Fruit fly (Drosophila melanogaster) whole organism, embryonic: ENCODE results near the gene CG5056.

Experiments used
- Ada2b ChIP-seq: fragments of 200-800 bp; sonication (Bioruptor generic); IDR thresholded peaks from 2 replicates; pipeline ENCODE4 v1.3.6; 2022; ENCODE audit warnings: missing biosample characterization, missing genetic modification characterization
- B-H1 ChIP-seq: fragments of 200-800 bp; sonication (Bioruptor generic); IDR thresholded peaks from 3 replicates; pipeline ENCODE4 v1.3.6; 2022; ENCODE audit warnings: missing biosample characterization, missing genetic modification characterization
- CG10979 ChIP-seq: fragments of 200-800 bp; sonication (Bioruptor generic); optimal IDR thresholded peaks from 2 replicates; lab custom pipeline; 2018; ENCODE audit warnings: missing biosample characterization, mild to moderate bottlenecking, missing genetic modification characterization, moderate library complexity
- CG11696 ChIP-seq: fragments of 200-800 bp; sonication (Bioruptor generic); IDR thresholded peaks from 2 replicates; pipeline ENCODE4 v1.3.6; 2022; ENCODE audit warnings: missing biosample characterization, missing genetic modification characterization
- CG12942 ChIP-seq: fragments of 200-800 bp; sonication (Bioruptor generic); optimal IDR thresholded peaks from 3 replicates; lab custom pipeline; 2016; ENCODE audit warnings: missing biosample characterization, missing genetic modification characterization
- CG13296 ChIP-seq: fragments of 200-800 bp; sonication (Bioruptor generic); optimal IDR thresholded peaks from 3 replicates; lab custom pipeline; 2018; ENCODE audit warnings: missing biosample characterization, mild to moderate bottlenecking, missing genetic modification characterization
- CG13424 ChIP-seq: fragments of 200-800 bp; sonication (Bioruptor generic); optimal IDR thresholded peaks from 2 replicates; lab custom pipeline; 2019; ENCODE audit warnings: missing biosample characterization, mild to moderate bottlenecking, missing genetic modification characterization, moderate library complexity
- CG14014 ChIP-seq: fragments of 200-800 bp; sonication (Bioruptor generic); IDR thresholded peaks from 2 replicates; pipeline ENCODE4 v1.3.6; 2022; ENCODE audit warnings: missing biosample characterization, missing genetic modification characterization
- CG1602 ChIP-seq: fragments of 200-800 bp; sonication (Bioruptor generic); optimal IDR thresholded peaks from 3 replicates; lab custom pipeline; 2016; ENCODE audit warnings: missing biosample characterization, missing genetic modification characterization
- CG17328 ChIP-seq: fragments of 200-800 bp; sonication (Bioruptor generic); IDR thresholded peaks from 2 replicates; pipeline ENCODE4 v1.3.6; 2022; ENCODE audit warnings: missing biosample characterization, missing genetic modification characterization
- CG17361 ChIP-seq: fragments of 200-800 bp; sonication (Bioruptor generic); IDR thresholded peaks from 3 replicates; pipeline ENCODE4 v1.3.6; 2022; ENCODE audit warnings: missing biosample characterization, missing genetic modification characterization
- CG3065 ChIP-seq: fragments of 200-800 bp; sonication (Bioruptor generic); optimal IDR thresholded peaks from 2 replicates; lab custom pipeline; 2016; ENCODE audit warnings: missing biosample characterization, missing genetic modification characterization
- CG3163 ChIP-seq: fragments of 200-800 bp; sonication (Bioruptor generic); optimal IDR thresholded peaks from 3 replicates; lab custom pipeline; 2016; ENCODE audit warnings: missing biosample characterization, missing genetic modification characterization
- CG32532 ChIP-seq: fragments of 200-800 bp; sonication (Bioruptor generic); IDR thresholded peaks from 2 replicates; pipeline ENCODE4 v1.3.6; 2022; ENCODE audit warnings: missing biosample characterization, missing genetic modification characterization
- CG32772 ChIP-seq: fragments of 200-800 bp; sonication (Bioruptor generic); IDR thresholded peaks from 2 replicates; pipeline ENCODE4 v1.3.6; 2022; ENCODE audit warnings: missing biosample characterization, missing genetic modification characterization
- CG9437 ChIP-seq: fragments of 200-800 bp; sonication (Bioruptor generic); optimal IDR thresholded peaks from 2 replicates; lab custom pipeline; 2018; ENCODE audit warnings: missing biosample characterization, mild to moderate bottlenecking, missing genetic modification characterization
- CG9609 ChIP-seq: fragments of 200-800 bp; sonication (Bioruptor generic); optimal IDR thresholded peaks from 3 replicates; lab custom pipeline; 2016; ENCODE audit warnings: missing biosample characterization, missing genetic modification characterization
- Doc2 ChIP-seq: fragments of 200-800 bp; sonication (Bioruptor generic); IDR thresholded peaks from 2 replicates; pipeline ENCODE4 v1.3.6; 2022; ENCODE audit warnings: missing biosample characterization, missing genetic modification characterization
- Dp ChIP-seq: fragments of 200-800 bp; sonication (Bioruptor generic); optimal IDR thresholded peaks from 2 replicates; lab custom pipeline; 2018; ENCODE audit warnings: missing biosample characterization, mild to moderate bottlenecking, missing genetic modification characterization, moderate library complexity
- Elba2 ChIP-seq: fragments of 200-800 bp; sonication (Bioruptor generic); optimal IDR thresholded peaks from 3 replicates; lab custom pipeline; 2016; ENCODE audit warnings: missing biosample characterization, missing genetic modification characterization
- Hr78 ChIP-seq, 2 experiments: fragments of 200-800 bp in 1 of 2; fragments of >200 bp in 1 of 2; sonication (Bioruptor generic) in 1 of 2; optimal IDR thresholded peaks; 2 replicates each; lab custom pipeline; 2017 to 2019; ENCODE audit warnings: missing biosample characterization in 2 of 2, missing genetic modification characterization in 2 of 2, mild to moderate bottlenecking in 1 of 2, moderate library complexity in 1 of 2
- Lim3 ChIP-seq: fragments of 200-800 bp; sonication (Bioruptor generic); IDR thresholded peaks from 2 replicates; pipeline ENCODE4 v1.3.6; 2022; ENCODE audit warnings: missing biosample characterization, missing genetic modification characterization
- Nf-YA ChIP-seq: fragments of 200-800 bp; sonication (Bioruptor generic); IDR thresholded peaks from 2 replicates; pipeline ENCODE4 v1.3.6; 2022; ENCODE audit warnings: missing biosample characterization, missing genetic modification characterization
- Opbp ChIP-seq: fragments of 200-800 bp; sonication (Bioruptor generic); IDR thresholded peaks from 3 replicates; pipeline ENCODE4 v1.3.6; 2022; ENCODE audit warnings: missing biosample characterization, missing genetic modification characterization; ENCODE audit not compliant: partially characterized antibody
- Rfx ChIP-seq: fragments of 200-800 bp; sonication (Bioruptor generic); IDR thresholded peaks from 2 replicates; pipeline ENCODE4 v1.3.6; 2022; ENCODE audit warnings: missing biosample characterization, missing genetic modification characterization
- Sin3A ChIP-seq: fragments of >200 bp; optimal IDR thresholded peaks from 2 replicates; lab custom pipeline; 2018
- Spps ChIP-seq: fragments of 200-800 bp; sonication (Bioruptor generic); optimal IDR thresholded peaks from 2 replicates; lab custom pipeline; 2018; ENCODE audit warnings: missing biosample characterization, mild to moderate bottlenecking, missing genetic modification characterization
- Sry-β ChIP-seq: fragments of 200-800 bp; sonication (Bioruptor generic); optimal IDR thresholded peaks from 2 replicates; lab custom pipeline; 2018; ENCODE audit warnings: missing biosample characterization, mild to moderate bottlenecking, missing genetic modification characterization, moderate library complexity
- Trl ChIP-seq, 3 experiments: fragments of >200 bp in 2 of 3; fragments of 200-800 bp in 1 of 3; sonication (Bioruptor generic) in 1 of 3; optimal IDR thresholded peaks; 2 replicates in 1 of 3; 3 replicates in 2 of 3; lab custom pipeline; 2016 to 2017; ENCODE audit warnings: missing biosample characterization in 1 of 3, missing genetic modification characterization in 1 of 3
- Usf ChIP-seq: fragments of 200-800 bp; sonication (Bioruptor generic); optimal IDR thresholded peaks from 2 replicates; lab custom pipeline; 2017; ENCODE audit warnings: missing genotype, missing biosample characterization, missing genetic modification characterization
- bab2 ChIP-seq: fragments of 200-800 bp; sonication (Bioruptor generic); optimal IDR thresholded peaks from 2 replicates; lab custom pipeline; 2016; ENCODE audit warnings: missing biosample characterization, missing genetic modification characterization
- bigmax ChIP-seq: fragments of 200-800 bp; sonication (Bioruptor generic); optimal IDR thresholded peaks from 2 replicates; lab custom pipeline; 2018; ENCODE audit warnings: missing biosample characterization, mild to moderate bottlenecking, missing genetic modification characterization
- btn ChIP-seq: fragments of 200-800 bp; sonication (Bioruptor generic); optimal IDR thresholded peaks from 2 replicates; lab custom pipeline; 2016; ENCODE audit warnings: missing biosample characterization, missing genetic modification characterization
- cwo ChIP-seq: fragments of 200-800 bp; sonication (Bioruptor generic); optimal IDR thresholded peaks from 3 replicates; lab custom pipeline; 2017; ENCODE audit warnings: missing biosample characterization, missing genetic modification characterization, mild to moderate bottlenecking, moderate library complexity, missing genetic modification reagents
- disco-r ChIP-seq: fragments of 200-800 bp; sonication (Bioruptor generic); optimal IDR thresholded peaks from 2 replicates; lab custom pipeline; 2016; ENCODE audit warnings: missing biosample characterization, missing genetic modification characterization
- dmrt99B ChIP-seq: fragments of 200-800 bp; sonication (Bioruptor generic); optimal IDR thresholded peaks from 2 replicates; lab custom pipeline; 2018; ENCODE audit warnings: missing biosample characterization, mild to moderate bottlenecking, missing genetic modification characterization, moderate library complexity
- en ChIP-seq: fragments of 200-800 bp; sonication (Bioruptor generic); optimal IDR thresholded peaks from 2 replicates; lab custom pipeline; 2016; ENCODE audit warnings: missing biosample characterization, missing genetic modification characterization
- eyg ChIP-seq: fragments of 200-800 bp; sonication (Bioruptor generic); optimal IDR thresholded peaks from 3 replicates; lab custom pipeline; 2016; ENCODE audit warnings: missing biosample characterization, missing genetic modification characterization
- fd3F ChIP-seq: fragments of 200-800 bp; sonication (Bioruptor generic); optimal IDR thresholded peaks from 2 replicates; lab custom pipeline; 2018; ENCODE audit warnings: missing biosample characterization, mild to moderate bottlenecking, missing genetic modification characterization, moderate library complexity
- fd96Cb ChIP-seq: fragments of 200-800 bp; sonication (Bioruptor generic); optimal IDR thresholded peaks from 2 replicates; lab custom pipeline; 2018; ENCODE audit warnings: missing biosample characterization, mild to moderate bottlenecking, missing genetic modification characterization, moderate library complexity
- grau ChIP-seq: fragments of 200-800 bp; optimal IDR thresholded peaks from 3 replicates; lab custom pipeline; 2019; ENCODE audit warnings: missing biosample characterization, mild to moderate bottlenecking, missing genetic modification characterization, moderate library complexity
- grn ChIP-seq: fragments of 200-800 bp; sonication (Bioruptor generic); optimal IDR thresholded peaks from 3 replicates; lab custom pipeline; 2017; ENCODE audit warnings: missing biosample characterization, missing genetic modification characterization
- hkb ChIP-seq, 2 experiments: fragments of 200-800 bp in 1 of 2; fragments of >200 bp in 1 of 2; sonication (Bioruptor generic) in 1 of 2; IDR thresholded peaks in 1 of 2; optimal IDR thresholded peaks in 1 of 2; 2 replicates each; pipeline versions ENCODE4 v1.3.6 to Lab custom; 2017 to 2022; ENCODE audit warnings: missing biosample characterization in 1 of 2, missing genetic modification characterization in 1 of 2
- jing ChIP-seq: fragments of 200-800 bp; sonication (Bioruptor generic); optimal IDR thresholded peaks from 2 replicates; lab custom pipeline; 2018; ENCODE audit warnings: missing biosample characterization, mild to moderate bottlenecking, missing genetic modification characterization
- maf-S ChIP-seq: fragments of 200-800 bp; sonication (Bioruptor generic); optimal IDR thresholded peaks from 2 replicates; lab custom pipeline; 2016; ENCODE audit warnings: missing biosample characterization, missing genetic modification characterization
- nmo ChIP-seq: fragments of 200-800 bp; sonication (Bioruptor generic); optimal IDR thresholded peaks from 2 replicates; lab custom pipeline; 2018; ENCODE audit warnings: missing biosample characterization, mild to moderate bottlenecking, missing genetic modification characterization, moderate library complexity
- stwl ChIP-seq: fragments of 200-800 bp; sonication (Bioruptor generic); optimal IDR thresholded peaks from 3 replicates; lab custom pipeline; 2018; ENCODE audit warnings: missing biosample characterization, mild to moderate bottlenecking, missing genetic modification characterization, moderate library complexity
- tna ChIP-seq: fragments of 200-800 bp; sonication (Bioruptor generic); IDR thresholded peaks from 2 replicates; pipeline ENCODE4 v1.3.6; 2022; ENCODE audit warnings: missing biosample characterization, missing genetic modification characterization; ENCODE audit not compliant: partially characterized antibody
- unc-4 ChIP-seq: fragments of 200-800 bp; sonication (Bioruptor generic); IDR thresholded peaks from 2 replicates; pipeline ENCODE4 v1.3.6; 2022; ENCODE audit warnings: missing biosample characterization, missing genetic modification characterization; ENCODE audit not compliant: partially characterized antibody
- vvl ChIP-seq: fragments of 200-800 bp; sonication (Bioruptor generic); IDR thresholded peaks from 2 replicates; pipeline ENCODE4 v1.3.6; 2022; ENCODE audit warnings: missing biosample characterization, missing genetic modification characterization

CG5056 gene

DNA sequence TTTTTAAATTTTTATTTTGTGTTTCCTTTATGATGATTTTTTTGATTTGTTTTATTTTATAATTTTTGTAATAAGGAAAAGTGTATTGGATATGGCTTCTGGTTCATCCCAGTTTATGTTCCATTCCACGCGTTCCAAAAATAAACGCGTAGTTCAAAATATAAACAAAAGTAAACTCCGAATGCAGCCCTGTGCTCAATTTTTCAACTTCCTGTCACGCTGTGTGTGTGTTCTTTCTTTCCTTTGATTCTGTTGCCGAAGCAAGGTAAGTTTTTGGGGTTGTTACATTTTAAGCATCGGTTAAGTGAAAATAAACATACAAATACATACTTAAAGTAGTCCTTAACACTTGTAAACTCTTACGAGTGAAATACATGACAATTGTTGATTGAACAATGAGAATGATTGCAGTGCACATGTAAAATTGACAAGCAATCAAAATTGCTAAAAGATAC is 41.7 kb downstream of the CG5056 start, which contains the start of the genes Ip259 and RpS27A (continued):
- TF ChIP-seq CG1602 (GFP tag; lab: Kevin White, UChicago), result peak; percentile 24
- TF ChIP-seq unc-4 (GFP tag; lab: Robert Waterston, UW), result no peak
- TF ChIP-seq Dp (GFP tag; lab: Kevin White, UChicago), result no peak
- TF ChIP-seq Sry-β (GFP tag; lab: Kevin White, UChicago), result peak; percentile 53
- TF ChIP-seq Rfx (GFP tag; lab: Robert Waterston, UW), result peak; percentile 86; the same call in 1 of the 2 replicates
- TF ChIP-seq Hr78 (GFP tag; optimal IDR thresholded peaks at IDR 0.05; lab: Kevin White, UChicago), result no peak
- TF ChIP-seq CG32532, result peak; percentile 83
- no peak for TF ChIP-seq Doc2 (GFP tag; lab: Robert Waterston, UW)
- TF ChIP-seq CG13296 (GFP tag; lab: Kevin White, UChicago), result peak; percentile 79
- TF ChIP-seq CG14014 (GFP tag; lab: Robert Waterston, UW), result peak; percentile 65; the same call in 1 of the 2 replicates
- TF ChIP-seq fd3F (GFP tag; lab: Kevin White, UChicago), result peak; percentile 58
- no peak for TF ChIP-seq Elba2
- no peak for TF ChIP-seq Trl (optimal IDR thresholded peaks at IDR 0.05; lab: Kevin White, UChicago)
- peak; percentile 78 for TF ChIP-seq Trl (GFP tag; optimal IDR thresholded peaks at IDR 0.05; lab: Kevin White, UChicago)
- peak; percentile 74 for TF ChIP-seq CG9437 (GFP tag; lab: Kevin White, UChicago)
- peak; percentile 69 for TF ChIP-seq grau
- peak; percentile 87 for TF ChIP-seq vvl (GFP tag; lab: Robert Waterston, UW)
- peak; percentile 42 for TF ChIP-seq fd96Cb (tag; lab: Kevin White, UChicago)
- no peak for TF ChIP-seq grn (GFP tag; lab: Kevin White, UChicago)
- no peak for TF ChIP-seq bigmax (GFP tag; lab: Kevin White, UChicago)
- no peak for TF ChIP-seq cwo (GFP tag; lab: Kevin White, UChicago)
- TF ChIP-seq CG17361, result peak; percentile 75; the same call in 2 of the 3 replicates
- peak; percentile 21 for TF ChIP-seq Spps
- TF ChIP-seq CG11696 (GFP tag; lab: Robert Waterston, UW), result no peak
- no peak for TF ChIP-seq dmrt99B (tag; lab: Kevin White, UChicago)
- TF ChIP-seq Sin3A (lab: Kevin White, UChicago), result no peak
- TF ChIP-seq Ada2b (GFP tag; lab: Robert Waterston, UW), result no peak; the same call in 1 of the 2 replicates
- TF ChIP-seq CG13424 (tag; lab: Kevin White, UChicago), result peak; percentile 45
- peak; percentile 32 for TF ChIP-seq btn (GFP tag; lab: Kevin White, UChicago)
- peak; percentile 62 for TF ChIP-seq CG9609
- peak; percentile 61 for TF ChIP-seq CG3065
- TF ChIP-seq bab2 (GFP tag; lab: Kevin White, UChicago), result peak; percentile 1
- no peak; the same call in 1 of the 2 replicates for TF ChIP-seq tna (GFP tag; lab: Robert Waterston, UW)
- peak; percentile 63 for TF ChIP-seq en
- peak; percentile 58 for TF ChIP-seq CG12942 (GFP tag; lab: Kevin White, UChicago)
- peak; percentile 57 for TF ChIP-seq maf-S (GFP tag; lab: Kevin White, UChicago)
- peak; percentile 81 for TF ChIP-seq nmo (GFP tag; lab: Kevin White, UChicago)
- TF ChIP-seq CG17328 (GFP tag; lab: Robert Waterston, UW), result peak; percentile 87
- peak; percentile 41 for TF ChIP-seq eyg (GFP tag; lab: Kevin White, UChicago)
- peak; percentile 67 for TF ChIP-seq Nf-YA (GFP tag; lab: Robert Waterston, UW)
- no peak; the same call in 2 of the 3 replicates for TF ChIP-seq Opbp (GFP tag; lab: Robert Waterston, UW)
- TF ChIP-seq B-H1, result peak; percentile 47; the same call in 2 of the 3 replicates
- peak; percentile 43 for TF ChIP-seq CG3163 (GFP tag; lab: Kevin White, UChicago)
- TF ChIP-seq disco-r, result peak; percentile 43
- no peak for TF ChIP-seq hkb (optimal IDR thresholded peaks at IDR 0.05; lab: Kevin White, UChicago)
- peak; percentile 68 for TF ChIP-seq hkb (GFP tag; IDR thresholded peaks at IDR 0.05; lab: Robert Waterston, UW)
- peak; percentile 57 for TF ChIP-seq CG10979 (tag; lab: Kevin White, UChicago)
- TF ChIP-seq jing, result no peak
- TF ChIP-seq CG32772 (GFP tag; lab: Robert Waterston, UW), result no peak; the same call in 1 of the 2 replicates
- peak; percentile 78 for TF ChIP-seq Usf
- TF ChIP-seq Lim3, result no peak
- TF ChIP-seq stwl, result peak; percentile 30
